Worm (Caenorhabditis elegans) whole organism, late embryonic: Measurements from ENCODE around the gene tba-8.

Experiments
- ahr-1 ChIP-seq: sonication (generic microtip); optimal IDR thresholded peaks from 2 replicates; lab custom pipeline; 2016; ENCODE audit warnings: missing genetic modification characterization, missing compliant biosample characterization
- ama-1 ChIP-seq: fragments of 150-350 bp; optimal IDR thresholded peaks from 2 replicates; lab custom pipeline; 2014
- ceh-30 ChIP-seq: fragments of 150-350 bp; optimal IDR thresholded peaks from 2 replicates; lab custom pipeline; 2014; ENCODE audit warnings: missing biosample characterization, missing genetic modification characterization
- ceh-31 ChIP-seq: sonication (generic microtip); optimal IDR thresholded peaks from 2 replicates; lab custom pipeline; 2016; ENCODE audit warnings: missing genetic modification characterization, missing compliant biosample characterization
- ceh-34 ChIP-seq: sonication (generic microtip); optimal IDR thresholded peaks from 2 replicates; lab custom pipeline; 2016; ENCODE audit warnings: mild to moderate bottlenecking, missing genetic modification characterization, missing compliant biosample characterization
- pha-4 ChIP-seq: fragments of 150-350 bp; optimal IDR thresholded peaks from 2 replicates; lab custom pipeline; 2018; ENCODE audit warnings: missing biosample characterization, missing genetic modification reagents, missing genetic modification characterization
- ref-2 ChIP-seq: sonication (generic microtip); optimal IDR thresholded peaks from 2 replicates; lab custom pipeline; 2016; ENCODE audit warnings: missing genetic modification characterization, missing compliant biosample characterization

- TF ChIP-seq pha-4 (tag; lab: Kevin White, UChicago) (no peak), ref-2 (tag; lab: Kevin White, UChicago) (no peak), ceh-31 (no peak), ama-1 (lab: Kevin White, UChicago) (no peak), ahr-1 (tag; lab: Kevin White, UChicago) (no peak), ceh-30 (no peak), ceh-34 (no peak)
Observed at ce11 chrX:9428059-9428458, 30.1 kb downstream of the tba-8 start, which contains the start of gene B0272.4.
